Fruit fly (Drosophila melanogaster): Measurements from ENCODE around the gene Aven.

Aven gene

dm6 chrX:12658999-12659560, 29.6 kb upstream of the Aven start, which contains the start of gene Tis11 (continued):
- TF ChIP-seq oc (tag; optimal IDR thresholded peaks at IDR 0.05) (no peak), sens-2 (GFP tag; IDR thresholded peaks at IDR 0.05) (no peak), aop (GFP tag; IDR thresholded peaks at IDR 0.05) (no peak), trh (GFP tag; optimal IDR thresholded peaks at IDR 0.05) (no peak), CG11723 (GFP tag; optimal IDR thresholded peaks at IDR 0.05) (no peak), D19B (GFP tag; optimal IDR thresholded peaks at IDR 0.05) (no peak), ap (GFP tag; IDR thresholded peaks at IDR 0.05) (no peak), HLHmδ (GFP tag; optimal IDR thresholded peaks at IDR 0.05) (peak; percentile 66), lilli (GFP tag; optimal IDR thresholded peaks at IDR 0.05) (no peak), Abd-B (GFP tag; optimal IDR thresholded peaks at IDR 0.05) (no peak), Nf-YA (GFP tag; IDR thresholded peaks at IDR 0.05) (no peak), CG13894 (tag; optimal IDR thresholded peaks at IDR 0.05) (no peak), Sry-δ (GFP tag; optimal IDR thresholded peaks at IDR 0.05) (peak; percentile 69), TFAM (GFP tag; optimal IDR thresholded peaks at IDR 0.05) (no peak), CG3065 (GFP tag; optimal IDR thresholded peaks at IDR 0.05) (no peak), CG18262 (tag; optimal IDR thresholded peaks at IDR 0.05) (no peak), chm (GFP tag; IDR thresholded peaks at IDR 0.05) (peak; percentile 94), CG3407 (GFP tag; optimal IDR thresholded peaks at IDR 0.05) (no peak), CG1603 (tag; optimal IDR thresholded peaks at IDR 0.05) (peak; percentile 55), knrl (GFP tag; IDR thresholded peaks at IDR 0.05; ENCODE audit: partially characterized antibody) (peak; percentile 47; the same call in 1 of the 3 replicates), pros (GFP tag; optimal IDR thresholded peaks at IDR 0.05) (no peak), dm (GFP tag; optimal IDR thresholded peaks at IDR 0.05) (no peak), CG32532 (GFP tag; IDR thresholded peaks at IDR 0.05) (no peak), CG10654 (GFP tag; optimal IDR thresholded peaks at IDR 0.05) (no peak), Meics (GFP tag; optimal IDR thresholded peaks at IDR 0.05) (peak; percentile 25), sob (GFP tag; IDR thresholded peaks at IDR 0.05) (peak; percentile 35; the same call in 1 of the 2 replicates), CG31224 (GFP tag; IDR thresholded peaks at IDR 0.05) (no peak), ssp (GFP tag; IDR thresholded peaks at IDR 0.05) (no peak), CG7556 (GFP tag; optimal IDR thresholded peaks at IDR 0.05) (no peak), so (GFP tag; IDR thresholded peaks at IDR 0.05) (peak; percentile 55; the same call in 1 of the 3 replicates), chinmo (GFP tag; IDR thresholded peaks at IDR 0.05; ENCODE audit: partially characterized antibody) (0 out of 4 replicates have a peak, but pooled peaks have one; percentile 31), CG8765 (GFP tag; IDR thresholded peaks at IDR 0.05) (no peak), peb (GFP tag; IDR thresholded peaks at IDR 0.05) (no peak), chif (GFP tag; optimal IDR thresholded peaks at IDR 0.05) (no peak), CG9797 (GFP tag; optimal IDR thresholded peaks at IDR 0.05) (peak; percentile 96), bab2 (GFP tag; optimal IDR thresholded peaks at IDR 0.05) (no peak), CG3163 (GFP tag; optimal IDR thresholded peaks at IDR 0.05) (peak; percentile 0), CG15269 (tag; optimal IDR thresholded peaks at IDR 0.05) (no peak), ttk (GFP tag; IDR thresholded peaks at IDR 0.05) (no peak), shn (GFP tag; optimal IDR thresholded peaks at IDR 0.05) (no peak), CG34376 (GFP tag; optimal IDR thresholded peaks at IDR 0.05) (peak; percentile 58), unc-4 (GFP tag; IDR thresholded peaks at IDR 0.05; ENCODE audit: partially characterized antibody) (peak; percentile 55), Aef1 (GFP tag; IDR thresholded peaks at IDR 0.05) (no peak), ranshi (GFP tag; IDR thresholded peaks at IDR 0.05) (no peak), CG14860 (GFP tag; IDR thresholded peaks at IDR 0.05; ENCODE audit: partially characterized antibody) (no peak), slbo (GFP tag; IDR thresholded peaks at IDR 0.05) (no peak; the same call in 1 of the 2 replicates), stc (GFP tag; IDR thresholded peaks at IDR 0.05) (no peak; the same call in 1 of the 2 replicates), CG14965 (GFP tag; optimal IDR thresholded peaks at IDR 0.05; ENCODE audit: borderline replicate concordance) (no peak), ERR (GFP tag; optimal IDR thresholded peaks at IDR 0.05) (no peak), CG10565 (GFP tag; optimal IDR thresholded peaks at IDR 0.05) (no peak), CG10366 (GFP tag; IDR thresholded peaks at IDR 0.05) (no peak; the same call in 1 of the 2 replicates)
